Fruit fly (Drosophila melanogaster) whole organism, embryonic: ENCODE data around the gene CG15577.

Experiments used
- CG11723 ChIP-seq: fragments of 200-800 bp; sonication (Bioruptor generic); optimal IDR thresholded peaks from 2 replicates; lab custom pipeline; 2017; ENCODE audit warnings: missing biosample characterization, mild to moderate bottlenecking, missing genetic modification characterization
- CG12104 ChIP-seq: fragments of 200-800 bp; sonication (Bioruptor generic); optimal IDR thresholded peaks from 3 replicates; lab custom pipeline; 2016; ENCODE audit warnings: missing biosample characterization, missing genetic modification characterization
- CG12391 ChIP-seq: fragments of 200-800 bp; sonication (Bioruptor generic); optimal IDR thresholded peaks from 3 replicates; lab custom pipeline; 2018; ENCODE audit warnings: missing biosample characterization, mild to moderate bottlenecking, missing genetic modification characterization, moderate library complexity
- CG14050 ChIP-seq: fragments of 200-800 bp; sonication (Bioruptor generic); IDR thresholded peaks from 3 replicates; pipeline ENCODE4 v1.3.6; 2022; ENCODE audit warnings: missing biosample characterization, missing genetic modification characterization
- CG15479 ChIP-seq: fragments of 200-800 bp; sonication (Bioruptor generic); optimal IDR thresholded peaks from 3 replicates; lab custom pipeline; 2019; ENCODE audit warnings: missing biosample characterization, mild to moderate bottlenecking, missing genetic modification characterization, moderate library complexity
- CG15514 ChIP-seq: fragments of 200-800 bp; sonication (Bioruptor generic); optimal IDR thresholded peaks from 3 replicates; lab custom pipeline; 2017; ENCODE audit warnings: missing biosample characterization, missing genetic modification characterization, mild to moderate bottlenecking, moderate library complexity, missing genetic modification reagents
- CG17186 ChIP-seq: fragments of 200-800 bp; sonication (Bioruptor generic); optimal IDR thresholded peaks from 3 replicates; lab custom pipeline; 2017; ENCODE audit warnings: missing biosample characterization, missing genetic modification reagents, missing genetic modification characterization
- CG18764 ChIP-seq: fragments of 200-800 bp; sonication (Bioruptor generic); optimal IDR thresholded peaks from 3 replicates; lab custom pipeline; 2016; ENCODE audit warnings: missing biosample characterization, missing genetic modification characterization
- CG30431 ChIP-seq: fragments of 200-800 bp; sonication (Bioruptor generic); optimal IDR thresholded peaks from 2 replicates; lab custom pipeline; 2017; ENCODE audit warnings: missing biosample characterization, missing genetic modification characterization
- CG34224 ChIP-seq: fragments of 200-800 bp; sonication (Bioruptor generic); IDR thresholded peaks from 3 replicates; pipeline ENCODE4 v1.3.6; 2022; ENCODE audit warnings: missing biosample characterization, missing genetic modification characterization; ENCODE audit not compliant: partially characterized antibody
- CG4328 ChIP-seq: fragments of 200-800 bp; sonication (Bioruptor generic); optimal IDR thresholded peaks from 3 replicates; lab custom pipeline; 2017; ENCODE audit warnings: missing biosample characterization, missing genetic modification reagents, missing genetic modification characterization
- CG4404 ChIP-seq: fragments of 200-800 bp; sonication (Bioruptor generic); IDR thresholded peaks from 2 replicates; pipeline ENCODE4 v1.3.6; 2022; ENCODE audit warnings: missing biosample characterization, missing genetic modification characterization
- CG4617 ChIP-seq: fragments of 200-800 bp; sonication (Bioruptor generic); optimal IDR thresholded peaks from 3 replicates; lab custom pipeline; 2016; ENCODE audit warnings: missing biosample characterization, missing genetic modification characterization, borderline replicate concordance
- CG4854 ChIP-seq: fragments of 200-800 bp; sonication (Bioruptor generic); optimal IDR thresholded peaks from 2 replicates; lab custom pipeline; 2016; ENCODE audit warnings: missing biosample characterization, missing genetic modification characterization, inconsistent platforms
- CG5180 ChIP-seq: fragments of 200-800 bp; sonication (Bioruptor generic); optimal IDR thresholded peaks from 3 replicates; lab custom pipeline; 2017; ENCODE audit warnings: missing biosample characterization, missing genetic modification characterization, mild to moderate bottlenecking, moderate library complexity, missing genetic modification reagents
- CG8290 ChIP-seq, 3 experiments: fragments of 200-800 bp; sonication (Bioruptor generic); optimal IDR thresholded peaks; 2 replicates each; lab custom pipeline; 2016 to 2019; ENCODE audit warnings: missing biosample characterization in 3 of 3, missing genetic modification characterization in 3 of 3, mild to moderate bottlenecking in 2 of 3, moderate library complexity in 1 of 3
- CG8944 ChIP-seq: fragments of 200-800 bp; sonication (Bioruptor generic); optimal IDR thresholded peaks from 3 replicates; lab custom pipeline; 2016; ENCODE audit warnings: missing biosample characterization, missing genetic modification characterization
- Chrac-16 ChIP-seq: fragments of 200-800 bp; sonication (Bioruptor generic); optimal IDR thresholded peaks from 3 replicates; lab custom pipeline; 2016; ENCODE audit warnings: missing biosample characterization, missing genetic modification characterization
- CrebB ChIP-seq: fragments of 200-800 bp; sonication (Bioruptor generic); optimal IDR thresholded peaks from 3 replicates; lab custom pipeline; 2018; ENCODE audit warnings: missing biosample characterization, mild to moderate bottlenecking, missing genetic modification characterization
- Dbx ChIP-seq: fragments of 200-800 bp; sonication (Bioruptor generic); IDR thresholded peaks from 3 replicates; pipeline ENCODE4 v1.3.6; 2022; ENCODE audit warnings: missing biosample characterization, missing genetic modification characterization
- Dip3 ChIP-seq: fragments of 200-800 bp; sonication (Bioruptor generic); optimal IDR thresholded peaks from 3 replicates; lab custom pipeline; 2016; ENCODE audit warnings: missing biosample characterization, missing genetic modification characterization
- Eip74EF ChIP-seq, 2 experiments: fragments of 200-800 bp in 1 of 2; fragments of >200 bp in 1 of 2; sonication (Bioruptor generic) in 1 of 2; optimal IDR thresholded peaks; 2 replicates each; lab custom pipeline; 2017 to 2019; ENCODE audit warnings: missing biosample characterization in 2 of 2, missing genetic modification characterization in 2 of 2, mild to moderate bottlenecking in 1 of 2, moderate library complexity in 1 of 2
- Elba2 ChIP-seq: fragments of 200-800 bp; sonication (Bioruptor generic); optimal IDR thresholded peaks from 3 replicates; lab custom pipeline; 2016; ENCODE audit warnings: missing biosample characterization, missing genetic modification characterization
- Mes4 ChIP-seq: fragments of 200-800 bp; sonication (Bioruptor generic); optimal IDR thresholded peaks from 2 replicates; lab custom pipeline; 2016; ENCODE audit warnings: missing biosample characterization, missing genetic modification characterization
- NC2α ChIP-seq: fragments of 200-800 bp; sonication (Bioruptor generic); optimal IDR thresholded peaks from 2 replicates; lab custom pipeline; 2016; ENCODE audit warnings: missing biosample characterization, missing genetic modification characterization
- Oaz ChIP-seq: fragments of 200-800 bp; sonication (Bioruptor generic); IDR thresholded peaks from 2 replicates; pipeline ENCODE4 v1.3.6; 2022; ENCODE audit warnings: missing biosample characterization, missing genetic modification characterization
- Rx ChIP-seq: fragments of 200-800 bp; sonication (Bioruptor generic); IDR thresholded peaks from 2 replicates; pipeline ENCODE4 v1.3.6; 2022; ENCODE audit warnings: missing biosample characterization, missing genetic modification characterization
- Spps ChIP-seq: fragments of 200-800 bp; sonication (Bioruptor generic); optimal IDR thresholded peaks from 2 replicates; lab custom pipeline; 2018; ENCODE audit warnings: missing biosample characterization, mild to moderate bottlenecking, missing genetic modification characterization
- Stat92E ChIP-seq, 3 experiments: fragments of >200 bp in 2 of 3; fragments of 200-800 bp in 1 of 3; sonication (Bioruptor generic) in 1 of 3; optimal IDR thresholded peaks; 2 replicates each; lab custom pipeline; 2017 to 2019; ENCODE audit warnings: missing biosample characterization in 3 of 3, missing genetic modification characterization in 3 of 3, mild to moderate bottlenecking in 1 of 3, moderate library complexity in 1 of 3
- TFAM ChIP-seq: fragments of 200-800 bp; sonication (Bioruptor generic); optimal IDR thresholded peaks from 2 replicates; lab custom pipeline; 2017; ENCODE audit warnings: missing biosample characterization, missing genetic modification characterization, inconsistent platforms
- al ChIP-seq: fragments of 200-800 bp; sonication (Bioruptor generic); IDR thresholded peaks from 2 replicates; pipeline ENCODE4 v1.3.6; 2022; ENCODE audit warnings: missing biosample characterization, missing genetic modification characterization
- ara ChIP-seq: fragments of 200-800 bp; sonication (Bioruptor generic); IDR thresholded peaks from 2 replicates; pipeline ENCODE4 v1.3.6; 2022; ENCODE audit warnings: missing biosample characterization, missing genetic modification characterization
- ato ChIP-seq: fragments of 200-800 bp; sonication (Bioruptor generic); IDR thresholded peaks from 2 replicates; pipeline ENCODE4 v1.3.6; 2022; ENCODE audit warnings: missing biosample characterization, missing genetic modification characterization; ENCODE audit not compliant: partially characterized antibody
- chinmo ChIP-seq: fragments of 200-800 bp; sonication (Bioruptor generic); IDR thresholded peaks from 4 replicates; pipeline ENCODE4 v1.3.6; 2022; ENCODE audit warnings: missing biosample characterization, missing genetic modification characterization; ENCODE audit not compliant: partially characterized antibody
- chm ChIP-seq: fragments of 200-800 bp; sonication (Bioruptor generic); IDR thresholded peaks from 2 replicates; pipeline ENCODE4 v1.3.6; 2022; ENCODE audit warnings: missing biosample characterization, missing genetic modification characterization
- dimm ChIP-seq: fragments of 200-800 bp; sonication (Bioruptor generic); IDR thresholded peaks from 2 replicates; pipeline ENCODE4 v1.3.6; 2022; ENCODE audit warnings: missing biosample characterization, missing genetic modification characterization
- eve ChIP-seq, 2 experiments: fragments of >200 bp; optimal IDR thresholded peaks; 2 replicates each; lab custom pipeline; 2017; ENCODE audit warnings: missing biosample characterization in 2 of 2, missing genetic modification characterization in 2 of 2
- hbn ChIP-seq: fragments of 200-800 bp; sonication (Bioruptor generic); IDR thresholded peaks from 2 replicates; pipeline ENCODE4 v1.3.6; 2022; ENCODE audit warnings: missing biosample characterization, missing genetic modification characterization; ENCODE audit not compliant: partially characterized antibody
- insv ChIP-seq, 2 experiments: fragments of 200-800 bp; sonication (Bioruptor generic); optimal IDR thresholded peaks; 3 replicates each; lab custom pipeline; 2016 to 2018; ENCODE audit warnings: missing biosample characterization in 2 of 2, missing genetic modification characterization in 2 of 2
- jigr1 ChIP-seq: fragments of 200-800 bp; sonication (Bioruptor generic); IDR thresholded peaks from 3 replicates; pipeline ENCODE4 v1.3.6; 2022; ENCODE audit warnings: missing biosample characterization, missing genetic modification characterization
- klu ChIP-seq: fragments of 200-800 bp; sonication (Bioruptor generic); IDR thresholded peaks from 2 replicates; pipeline ENCODE4 v1.3.6; 2022; ENCODE audit warnings: missing biosample characterization, missing genetic modification characterization
- luna ChIP-seq: fragments of 200-800 bp; sonication (Bioruptor generic); optimal IDR thresholded peaks from 2 replicates; lab custom pipeline; 2016; ENCODE audit warnings: missing biosample characterization, missing genetic modification characterization
- maf-S ChIP-seq: fragments of 200-800 bp; sonication (Bioruptor generic); optimal IDR thresholded peaks from 2 replicates; lab custom pipeline; 2016; ENCODE audit warnings: missing biosample characterization, missing genetic modification characterization
- onecut ChIP-seq: fragments of 200-800 bp; sonication (Bioruptor generic); IDR thresholded peaks from 2 replicates; pipeline ENCODE4 v1.3.6; 2022; ENCODE audit warnings: missing biosample characterization, missing genetic modification characterization
- rib ChIP-seq: fragments of 200-800 bp; sonication (Bioruptor generic); IDR thresholded peaks from 2 replicates; pipeline ENCODE4 v1.3.6; 2022; ENCODE audit warnings: missing biosample characterization, missing genetic modification characterization
- seq ChIP-seq: fragments of 200-800 bp; sonication (Bioruptor generic); IDR thresholded peaks from 2 replicates; pipeline ENCODE4 v1.3.6; 2022; ENCODE audit warnings: missing biosample characterization, missing genetic modification characterization
- shn ChIP-seq: fragments of 200-800 bp; sonication (Bioruptor generic); optimal IDR thresholded peaks from 3 replicates; lab custom pipeline; 2016; ENCODE audit warnings: missing biosample characterization, missing genetic modification characterization
- sr ChIP-seq: fragments of 200-800 bp; sonication (Bioruptor generic); IDR thresholded peaks from 3 replicates; pipeline ENCODE4 v1.3.6; 2022; ENCODE audit warnings: missing biosample characterization, missing genetic modification characterization
- vvl ChIP-seq: fragments of 200-800 bp; sonication (Bioruptor generic); IDR thresholded peaks from 2 replicates; pipeline ENCODE4 v1.3.6; 2022; ENCODE audit warnings: missing biosample characterization, missing genetic modification characterization

CG15577 gene

DNA sequence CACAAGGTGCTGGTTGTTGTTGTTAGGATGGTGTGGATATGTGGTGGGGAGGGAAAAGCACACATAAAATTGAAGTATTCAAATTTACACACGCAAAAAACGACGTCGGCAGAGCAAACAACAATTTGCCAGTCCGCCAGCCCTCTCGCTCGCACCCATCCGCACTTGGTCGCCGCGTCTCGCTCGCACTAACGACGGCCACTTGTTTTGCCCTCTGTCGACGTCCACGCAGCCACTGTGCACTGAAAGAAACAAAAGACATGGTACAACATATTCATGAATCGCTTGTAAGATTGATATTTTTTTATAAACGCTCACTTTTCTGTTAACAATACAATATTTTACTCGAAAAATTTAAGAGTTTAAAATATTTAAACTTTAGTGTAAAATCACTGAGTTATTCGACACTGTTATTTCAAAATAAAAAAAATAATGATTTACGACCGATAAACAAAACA lies 47.1 kb upstream of the CG15577 start (continued):
- peak; percentile 10 for TF ChIP-seq CG18764
- peak; percentile 2 for TF ChIP-seq CG11723
- no peak for TF ChIP-seq Elba2
- TF ChIP-seq rib (GFP tag; lab: Robert Waterston, UW) = no peak; the same call in none of the 2 replicates
- no peak for TF ChIP-seq CG8944 (GFP tag; lab: Kevin White, UChicago)
- peak; percentile 54 for TF ChIP-seq CG15514 (GFP tag; lab: Kevin White, UChicago)
- no peak for TF ChIP-seq Oaz (GFP tag; lab: Robert Waterston, UW)
- TF ChIP-seq Chrac-16 (GFP tag; lab: Kevin White, UChicago) = peak; percentile 45
- TF ChIP-seq CG34224 (GFP tag; lab: Robert Waterston, UW) = no peak
- no peak for TF ChIP-seq luna (GFP tag; lab: Kevin White, UChicago)
- peak; percentile 65 for TF ChIP-seq Dip3 (GFP tag; lab: Kevin White, UChicago)
- TF ChIP-seq maf-S (GFP tag; lab: Kevin White, UChicago) = peak; percentile 21
- TF ChIP-seq Eip74EF (GFP tag; optimal IDR thresholded peaks at IDR 0.05; lab: Kevin White, UChicago) = peak in 1 of 2 experiments; percentile 33
- no peak for TF ChIP-seq CG15479 (GFP tag; lab: Kevin White, UChicago)
- TF ChIP-seq insv (GFP tag; optimal IDR thresholded peaks at IDR 0.05; lab: Kevin White, UChicago) = no peak
- peak; percentile 47; the same call in 1 of the 3 replicates for TF ChIP-seq CG14050 (GFP tag; lab: Robert Waterston, UW)
- no peak for TF ChIP-seq NC2α (GFP tag; lab: Kevin White, UChicago)
- 0 out of 2 replicates have a peak, but pooled peaks have one; percentile 48 for TF ChIP-seq vvl (GFP tag; lab: Robert Waterston, UW)
- peak; percentile 35; the same call in 1 of the 2 replicates for TF ChIP-seq Rx (GFP tag; lab: Robert Waterston, UW)
- TF ChIP-seq Stat92E (GFP tag; optimal IDR thresholded peaks at IDR 0.05; lab: Kevin White, UChicago) = no peak
- TF ChIP-seq CG4328 (GFP tag; lab: Kevin White, UChicago) = peak; percentile 41
- TF ChIP-seq CG4854 (GFP tag; lab: Kevin White, UChicago) = peak; percentile 10
- no peak for TF ChIP-seq hbn (GFP tag; lab: Robert Waterston, UW)
- peak; percentile 33 for TF ChIP-seq CG12104 (GFP tag; lab: Kevin White, UChicago)
- TF ChIP-seq CG17186 (GFP tag; lab: Kevin White, UChicago) = no peak
- peak; percentile 35; the same call in 1 of the 2 replicates for TF ChIP-seq al (GFP tag; lab: Robert Waterston, UW)
- peak; percentile 15 for TF ChIP-seq Mes4 (GFP tag; lab: Kevin White, UChicago)
- TF ChIP-seq dimm (GFP tag; lab: Robert Waterston, UW) = 0 out of 2 replicates have a peak, but pooled peaks have one; percentile 8
- TF ChIP-seq klu (GFP tag; lab: Robert Waterston, UW) = 0 out of 2 replicates have a peak, but pooled peaks have one; percentile 29
- TF ChIP-seq chm = no peak
- TF ChIP-seq ara (GFP tag; lab: Robert Waterston, UW) = peak; percentile 35
- TF ChIP-seq CG12391 (tag; lab: Kevin White, UChicago) = peak; percentile 67
- no peak for TF ChIP-seq eve (GFP tag; optimal IDR thresholded peaks at IDR 0.05; lab: Kevin White, UChicago)
- TF ChIP-seq seq (GFP tag; lab: Robert Waterston, UW) = no peak
- peak; percentile 52; the same call in 2 of the 3 replicates for TF ChIP-seq Dbx (GFP tag; lab: Robert Waterston, UW)
- TF ChIP-seq CG4404 = no peak
- TF ChIP-seq shn (GFP tag; lab: Kevin White, UChicago) = peak; percentile 7
- 0 out of 3 replicates have a peak, but pooled peaks have one; percentile 21 for TF ChIP-seq jigr1 (GFP tag; lab: Robert Waterston, UW)
- 0 out of 3 replicates have a peak, but pooled peaks have one; percentile 20 for TF ChIP-seq sr (GFP tag; lab: Robert Waterston, UW)
- TF ChIP-seq onecut (GFP tag; lab: Robert Waterston, UW) = peak; percentile 16; the same call in 1 of the 2 replicates
- no peak for TF ChIP-seq CG5180 (GFP tag; lab: Kevin White, UChicago)
- no peak for TF ChIP-seq TFAM (GFP tag; lab: Kevin White, UChicago)
- no peak for TF ChIP-seq Spps
- TF ChIP-seq CG8290 (GFP tag; optimal IDR thresholded peaks at IDR 0.05; lab: Kevin White, UChicago) = no peak
- peak in 1 of 2 experiments; percentile 58 for TF ChIP-seq CG8290 (tag; optimal IDR thresholded peaks at IDR 0.05; lab: Kevin White, UChicago)
- 0 out of 4 replicates have a peak, but pooled peaks have one; percentile 16 for TF ChIP-seq chinmo (GFP tag; lab: Robert Waterston, UW)
- peak; percentile 19 for TF ChIP-seq CG30431
- no peak for TF ChIP-seq CG4617 (GFP tag; lab: Kevin White, UChicago)
- TF ChIP-seq CrebB = no peak
- TF ChIP-seq ato (GFP tag; lab: Robert Waterston, UW) = no peak
